Fruit fly (Drosophila melanogaster): ENCODE data around the gene CG42367.
A peak's percentile ranks its signal among the peaks of the same experiment; 100 is the strongest.

CG42367 gene

dm6 chr2L:9947738-9948519 lies 17.5 kb downstream of the CG42367 start (continued):
- TF ChIP-seq Awh (GFP tag; IDR thresholded peaks at IDR 0.05) (no peak), hbn (GFP tag; IDR thresholded peaks at IDR 0.05; ENCODE audit: partially characterized antibody) (no peak), CG10959 (GFP tag; IDR thresholded peaks at IDR 0.05) (no peak), CG2129 (GFP tag; IDR thresholded peaks at IDR 0.05; ENCODE audit: partially characterized antibody) (no peak), CG4360 (GFP tag; IDR thresholded peaks at IDR 0.05) (no peak), Usf (GFP tag; optimal IDR thresholded peaks at IDR 0.05) (no peak), schlank (tag; optimal IDR thresholded peaks at IDR 0.05) (no peak), rib (GFP tag; IDR thresholded peaks at IDR 0.05) (peak; percentile 47; the same call in 1 of the 2 replicates), HLH3B (GFP tag; IDR thresholded peaks at IDR 0.05) (no peak), CG12299 (tag; optimal IDR thresholded peaks at IDR 0.05) (no peak), CG34224 (GFP tag; IDR thresholded peaks at IDR 0.05; ENCODE audit: partially characterized antibody) (no peak), CG3726 (GFP tag; IDR thresholded peaks at IDR 0.05) (no peak), tin (GFP tag; optimal IDR thresholded peaks at IDR 0.05) (no peak), abd-A (tag; optimal IDR thresholded peaks at IDR 0.05) (no peak), CG10209 (GFP tag; optimal IDR thresholded peaks at IDR 0.05) (no peak), CG32532 (GFP tag; IDR thresholded peaks at IDR 0.05) (peak; percentile 21; the same call in 1 of the 2 replicates), sug (tag; optimal IDR thresholded peaks at IDR 0.05) (peak; percentile 59), Jarid2 (GFP tag; optimal IDR thresholded peaks at IDR 0.05) (no peak), dimm (GFP tag; IDR thresholded peaks at IDR 0.05) (no peak), cwo (GFP tag; optimal IDR thresholded peaks at IDR 0.05) (peak; percentile 9), Hsf (GFP tag; optimal IDR thresholded peaks at IDR 0.05) (no peak), CG5245 (GFP tag; optimal IDR thresholded peaks at IDR 0.05) (no peak), CG18476 (GFP tag; optimal IDR thresholded peaks at IDR 0.05) (no peak), CG12391 (tag; optimal IDR thresholded peaks at IDR 0.05) (no peak), mirr (GFP tag; optimal IDR thresholded peaks at IDR 0.05) (peak; percentile 81), CG17361 (GFP tag; IDR thresholded peaks at IDR 0.05) (peak; percentile 22; the same call in 1 of the 3 replicates), CG17829 (tag; optimal IDR thresholded peaks at IDR 0.05) (no peak), bab2 (GFP tag; optimal IDR thresholded peaks at IDR 0.05) (no peak), Oaz (GFP tag; IDR thresholded peaks at IDR 0.05) (no peak), CG10565 (GFP tag; optimal IDR thresholded peaks at IDR 0.05) (no peak), CG32767 (GFP tag; IDR thresholded peaks at IDR 0.05) (no peak), CG12071 (GFP tag; optimal IDR thresholded peaks at IDR 0.05) (no peak), Ada2b (GFP tag; IDR thresholded peaks at IDR 0.05) (no peak), Fer2 (tag; optimal IDR thresholded peaks at IDR 0.05) (no peak), CG15696 (tag; optimal IDR thresholded peaks at IDR 0.05) (no peak), CG14441 (GFP tag; IDR thresholded peaks at IDR 0.05) (peak; percentile 30; the same call in 1 of the 2 replicates), stc (GFP tag; IDR thresholded peaks at IDR 0.05) (no peak), CG12219 (GFP tag; optimal IDR thresholded peaks at IDR 0.05) (no peak), Vsx1 (GFP tag; optimal IDR thresholded peaks at IDR 0.05) (no peak), dmrt99B (tag; optimal IDR thresholded peaks at IDR 0.05) (no peak), chinmo (GFP tag; IDR thresholded peaks at IDR 0.05; ENCODE audit: partially characterized antibody) (peak; percentile 84; the same call in 3 of the 4 replicates), ci (GFP tag; IDR thresholded peaks at IDR 0.05) (0 out of 3 replicates have a peak, but pooled peaks have one; percentile 23), CG33213 (GFP tag; optimal IDR thresholded peaks at IDR 0.05) (no peak), CG14667 (GFP tag; IDR thresholded peaks at IDR 0.05) (no peak), nerfin-1 (tag; optimal IDR thresholded peaks at IDR 0.05) (no peak), CG2712 (tag; optimal IDR thresholded peaks at IDR 0.05) (no peak), CG6854 (GFP tag; optimal IDR thresholded peaks at IDR 0.05) (no peak), Pdp1 (GFP tag; optimal IDR thresholded peaks at IDR 0.05) (peak in 1 of 2 experiments; percentile 62), bowl (GFP tag; IDR thresholded peaks at IDR 0.05) (no peak)

Measured in whole organism, embryonic.